Worm (Caenorhabditis elegans) whole organism, young adult: ENCODE measurements around the gene H39E23.2.

Experiments used
- B0019.2 ChIP-seq: fragments of 200-800 bp; sonication (Bioruptor generic); conservative IDR thresholded peaks from 2 replicates; pipeline ENCODE4 v1.3.6; 2022; ENCODE audit warnings: missing genetic modification reagents, missing genetic modification characterization, missing compliant biosample characterization
- Y53F4B.3 ChIP-seq: fragments of 200-800 bp; sonication (Bioruptor generic); IDR thresholded peaks from 2 replicates; pipeline ENCODE4 v1.3.6; 2022; ENCODE audit warnings: missing genetic modification reagents, missing genetic modification characterization, missing compliant biosample characterization
- cebp-1 ChIP-seq, 2 experiments: fragments of 200-800 bp in 1 of 2; sonication (Bioruptor generic) in 1 of 2; sonication (generic microtip) in 1 of 2; IDR thresholded peaks in 1 of 2; optimal IDR thresholded peaks in 1 of 2; 2 replicates each; pipeline versions ENCODE4 v1.3.6 to Lab custom; 2017 to 2022; ENCODE audit warnings: missing compliant biosample characterization in 2 of 2, missing genetic modification characterization in 2 of 2, mild to moderate bottlenecking in 1 of 2, missing genetic modification reagents in 1 of 2, moderate library complexity in 1 of 2
- ets-4 ChIP-seq: fragments of 200-800 bp; sonication (Bioruptor generic); optimal IDR thresholded peaks from 2 replicates; lab custom pipeline; 2018; ENCODE audit warnings: mild to moderate bottlenecking, missing genetic modification characterization, missing compliant biosample characterization
- let-607 ChIP-seq, 2 experiments: fragments of 200-800 bp in 1 of 2; sonication (Bioruptor generic) in 1 of 2; sonication (generic microtip) in 1 of 2; optimal IDR thresholded peaks; 2 replicates each; lab custom pipeline; 2016 to 2018; ENCODE audit warnings: mild to moderate bottlenecking in 2 of 2, missing compliant biosample characterization in 2 of 2, missing genetic modification characterization in 2 of 2, moderate library complexity in 2 of 2, missing genotype in 1 of 2
- madf-3 ChIP-seq: fragments of 200-800 bp; sonication (Bioruptor generic); IDR thresholded peaks from 2 replicates; pipeline ENCODE4 v1.3.6; 2022; ENCODE audit warnings: missing genetic modification reagents, missing genetic modification characterization, missing compliant biosample characterization
- madf-8 ChIP-seq: fragments of 200-800 bp; sonication (Bioruptor generic); conservative IDR thresholded peaks from 2 replicates; pipeline ENCODE4 v1.3.6; 2022; ENCODE audit warnings: missing genetic modification reagents, missing genetic modification characterization, missing compliant biosample characterization
- nfya-2 ChIP-seq: fragments of 200-800 bp; sonication (Bioruptor generic); IDR thresholded peaks from 2 replicates; pipeline ENCODE4 v1.3.6; 2022; ENCODE audit warnings: missing genetic modification reagents, missing genetic modification characterization, missing compliant biosample characterization
- pbrm-1 ChIP-seq: fragments of 200-800 bp; sonication (Bioruptor generic); IDR thresholded peaks from 2 replicates; pipeline ENCODE4 v1.3.6; 2022; ENCODE audit warnings: missing genetic modification reagents, missing genetic modification characterization, missing compliant biosample characterization
- rpc-1 ChIP-seq, 2 experiments: fragments of 150-350 bp in 1 of 2; sonication (generic microtip) in 1 of 2; optimal IDR thresholded peaks; 2 replicates each; lab custom pipeline; 2014 to 2018; ENCODE audit warnings: missing biosample characterization in 1 of 2, missing genetic modification characterization in 1 of 2, missing genetic modification reagents in 1 of 2, missing genotype in 1 of 2
- snpc-3.4 ChIP-seq: sonication (generic microtip); optimal IDR thresholded peaks from 2 replicates; lab custom pipeline; 2017; ENCODE audit warnings: missing genetic modification characterization, mild to moderate bottlenecking, missing compliant biosample characterization, antibody characterized with exemption, moderate library complexity, missing genotype, missing genetic modification reagents

- TF ChIP-seq madf-8 (GFP tag; lab: Robert Waterston, UW): no peak
- no peak for TF ChIP-seq snpc-3.4 (tag; lab: Kevin White, UChicago)
- TF ChIP-seq cebp-1 (GFP tag; IDR thresholded peaks at IDR 0.05; lab: Robert Waterston, UW): no peak
- no peak for TF ChIP-seq cebp-1 (tag; optimal IDR thresholded peaks at IDR 0.05; lab: Kevin White, UChicago)
- no peak for TF ChIP-seq rpc-1 (optimal IDR thresholded peaks at IDR 0.05; lab: Kevin White, UChicago)
- TF ChIP-seq rpc-1 (tag; optimal IDR thresholded peaks at IDR 0.05; lab: Kevin White, UChicago): no peak
- no peak for TF ChIP-seq madf-3
- no peak for TF ChIP-seq pbrm-1 (GFP tag; lab: Robert Waterston, UW)
- TF ChIP-seq ets-4 (GFP tag; lab: Kevin White, UChicago): no peak
- no peak for TF ChIP-seq B0019.2
- TF ChIP-seq Y53F4B.3 (GFP tag; lab: Robert Waterston, UW): no peak
- no peak for TF ChIP-seq let-607 (tag; optimal IDR thresholded peaks at IDR 0.05; lab: Kevin White, UChicago)
- no peak for TF ChIP-seq nfya-2
Measured at ce11 chrV:14063980-14064379, 46.2 kb upstream of the H39E23.2 start.
